Fruit fly (Drosophila melanogaster): ENCODE data around the gene Ube4A.

- TF ChIP-seq OdsH (GFP tag; optimal IDR thresholded peaks at IDR 0.05), result no peak
- TF ChIP-seq Eip93F (GFP tag; optimal IDR thresholded peaks at IDR 0.05), result no peak
- no peak for TF ChIP-seq fkh (GFP tag; optimal IDR thresholded peaks at IDR 0.05)
- TF ChIP-seq dac (GFP tag; optimal IDR thresholded peaks at IDR 0.05), result no peak
- no peak for TF ChIP-seq CG8632 (GFP tag; optimal IDR thresholded peaks at IDR 0.05)
- TF ChIP-seq CG8119 (GFP tag; IDR thresholded peaks at IDR 0.05), result no peak
- TF ChIP-seq achi (GFP tag; optimal IDR thresholded peaks at IDR 0.05), result no peak
- TF ChIP-seq CG3032 (tag; optimal IDR thresholded peaks at IDR 0.05), result no peak
- TF ChIP-seq CG1621 (tag; optimal IDR thresholded peaks at IDR 0.05), result no peak
- peak; percentile 72 for TF ChIP-seq vri (GFP tag; optimal IDR thresholded peaks at IDR 0.05)
- no peak for TF ChIP-seq Blimp-1 (GFP tag; optimal IDR thresholded peaks at IDR 0.05)
Observed at dm6 chr2L:6622642-6623162, 35.6 kb upstream of the Ube4A start, which contains the start of gene CG34345.

All from whole organism, prepupa.